Worm (Caenorhabditis elegans) whole organism, L4 larva: Measurements from ENCODE around the gene clec-208.

Experiments
- F10B5.3 ChIP-seq: sonication (generic microtip); optimal IDR thresholded peaks from 2 replicates; lab custom pipeline; 2016; ENCODE audit warnings: mild to moderate bottlenecking, missing genetic modification characterization, missing compliant biosample characterization
- F37D6.2 ChIP-seq: sonication (generic microtip); optimal IDR thresholded peaks from 2 replicates; lab custom pipeline; 2016; ENCODE audit warnings: mild to moderate bottlenecking, missing genetic modification characterization, missing compliant biosample characterization
- F44E2.7 ChIP-seq: fragments of 200-800 bp; sonication (Bioruptor generic); IDR thresholded peaks from 2 replicates; pipeline ENCODE4 v2.1.2; 2022; ENCODE audit warnings: missing genetic modification characterization, missing compliant biosample characterization
- R02D3.7 ChIP-seq: fragments of 150-350 bp; sonication (generic microtip); optimal IDR thresholded peaks from 3 replicates; lab custom pipeline; 2014; ENCODE audit warnings: missing biosample characterization, missing genetic modification characterization
- Y48G9A.11 ChIP-seq: fragments of 200-800 bp; sonication (Bioruptor generic); IDR thresholded peaks from 2 replicates; pipeline ENCODE4 v1.3.6; 2022; ENCODE audit warnings: missing genetic modification reagents, missing genetic modification characterization, missing compliant biosample characterization
- aha-1 ChIP-seq: fragments of 150-350 bp; peaks from one replicate; lab custom pipeline; 2014; ENCODE audit warnings: missing biosample characterization, missing genetic modification characterization
- ceh-32 ChIP-seq: sonication (generic microtip); optimal IDR thresholded peaks from 2 replicates; lab custom pipeline; 2016; ENCODE audit warnings: mild to moderate bottlenecking, missing genetic modification characterization, missing compliant biosample characterization; ENCODE audit not compliant: poor library complexity
- dpl-1 ChIP-seq: fragments of 150-350 bp; optimal IDR thresholded peaks from 2 replicates; lab custom pipeline; 2014; ENCODE audit warnings: missing biosample characterization, missing genetic modification reagents, missing genetic modification characterization
- duxl-1 ChIP-seq: sonication (generic microtip); optimal IDR thresholded peaks from 2 replicates; lab custom pipeline; 2016; ENCODE audit warnings: mild to moderate bottlenecking, missing genetic modification characterization, moderate library complexity, missing compliant biosample characterization; ENCODE audit not compliant: poor library complexity
- egl-43 ChIP-seq: fragments of 200-800 bp; sonication (Bioruptor generic); IDR thresholded peaks from 2 replicates; pipeline ENCODE4 v1.3.6; 2022; ENCODE audit warnings: missing genetic modification reagents, missing genetic modification characterization, missing compliant biosample characterization
- hif-1 ChIP-seq, 2 experiments: sonication (generic microtip); optimal IDR thresholded peaks; 2 replicates each; lab custom pipeline; 2016 to 2017; ENCODE audit warnings: missing compliant biosample characterization in 2 of 2, missing genetic modification characterization in 2 of 2, missing genetic modification reagents in 2 of 2, missing genotype in 2 of 2, mild to moderate bottlenecking in 1 of 2
- hlh-30 ChIP-seq: sonication (generic microtip); optimal IDR thresholded peaks from 2 replicates; lab custom pipeline; 2017; ENCODE audit warnings: antibody characterized with exemption, mild to moderate bottlenecking, missing genetic modification characterization, missing compliant biosample characterization; ENCODE audit not compliant: insufficient read depth
- lin-13 ChIP-seq: fragments of 150-350 bp; optimal IDR thresholded peaks from 2 replicates; lab custom pipeline; 2014; ENCODE audit warnings: missing biosample characterization, missing genetic modification reagents, missing genetic modification characterization
- lin-15B ChIP-seq: fragments of 150-350 bp; sonication (generic microtip); optimal IDR thresholded peaks from 3 replicates; lab custom pipeline; 2014; ENCODE audit warnings: missing biosample characterization, missing genetic modification characterization
- lin-29 ChIP-seq: fragments of 200-800 bp; sonication (Bioruptor generic); IDR thresholded peaks from 2 replicates; pipeline ENCODE4 v1.3.6; 2022; ENCODE audit warnings: missing genetic modification reagents, missing genetic modification characterization, missing compliant biosample characterization
- lin-38 ChIP-seq: fragments of 200-800 bp; sonication (Bioruptor generic); IDR thresholded peaks from 2 replicates; pipeline ENCODE4 v1.3.6; 2022; ENCODE audit warnings: missing genetic modification reagents, missing genetic modification characterization, missing compliant biosample characterization
- lin-39 ChIP-seq: fragments of 150-350 bp; optimal IDR thresholded peaks from 2 replicates; lab custom pipeline; 2014; ENCODE audit warnings: missing biosample characterization, missing genetic modification reagents, missing genetic modification characterization
- madf-5 ChIP-seq, 2 experiments: fragments of 200-800 bp; sonication (Bioruptor generic); IDR thresholded peaks; 2 replicates each; pipeline ENCODE4 v1.3.6; 2022; ENCODE audit warnings: missing compliant biosample characterization in 2 of 2, missing genetic modification characterization in 2 of 2
- mdl-1 ChIP-seq, 2 experiments: fragments of 150-350 bp in 1 of 2; sonication (generic microtip) in 1 of 2; optimal IDR thresholded peaks; 2 replicates each; lab custom pipeline; 2014 to 2017; ENCODE audit warnings: missing biosample characterization in 2 of 2, missing genetic modification characterization in 2 of 2
- mep-1 ChIP-seq: fragments of 150-350 bp; sonication (generic microtip); optimal IDR thresholded peaks from 3 replicates; lab custom pipeline; 2014; ENCODE audit warnings: missing biosample characterization, missing genetic modification characterization
- mxl-2 ChIP-seq: fragments of 200-800 bp; sonication (Bioruptor generic); conservative IDR thresholded peaks from 2 replicates; pipeline ENCODE4 v1.3.6; 2022; ENCODE audit warnings: missing genetic modification reagents, missing genetic modification characterization, missing compliant biosample characterization
- mxl-3 ChIP-seq: fragments of 200-800 bp; sonication (Bioruptor generic); optimal IDR thresholded peaks from 2 replicates; lab custom pipeline; 2018; ENCODE audit warnings: mild to moderate bottlenecking, missing genetic modification characterization, missing compliant biosample characterization
- nhr-28 ChIP-seq: fragments of 150-350 bp; optimal IDR thresholded peaks from 2 replicates; lab custom pipeline; 2014; ENCODE audit warnings: missing biosample characterization, missing genetic modification characterization
- nhr-42 ChIP-seq: fragments of 200-800 bp; sonication (Bioruptor generic); IDR thresholded peaks from 2 replicates; pipeline ENCODE4 v1.3.6; 2022; ENCODE audit warnings: missing genetic modification characterization, missing compliant biosample characterization
- nhr-6 ChIP-seq: fragments of 150-350 bp; optimal IDR thresholded peaks from 2 replicates; lab custom pipeline; 2014; ENCODE audit warnings: missing biosample characterization, missing genetic modification characterization
- saeg-2 ChIP-seq: fragments of 200-800 bp; sonication (Bioruptor generic); IDR thresholded peaks from 2 replicates; pipeline ENCODE4 v1.3.6; 2022; ENCODE audit warnings: missing genetic modification reagents, missing genetic modification characterization, missing compliant biosample characterization
- set-16 ChIP-seq: fragments of 200-800 bp; sonication (Bioruptor generic); IDR thresholded peaks from 2 replicates; pipeline ENCODE4 v1.3.6; 2022; ENCODE audit warnings: missing genetic modification reagents, missing genetic modification characterization, missing compliant biosample characterization
- snpc-1.2 ChIP-seq: fragments of 200-800 bp; sonication (Bioruptor generic); IDR thresholded peaks from 2 replicates; pipeline ENCODE4 v1.3.6; 2022; ENCODE audit warnings: missing genetic modification reagents, missing genetic modification characterization, missing compliant biosample characterization
- snpc-4 ChIP-seq: fragments of 150-350 bp; optimal IDR thresholded peaks from 2 replicates; lab custom pipeline; 2014; ENCODE audit warnings: missing biosample characterization, missing genetic modification characterization
- spr-3 ChIP-seq: fragments of 200-800 bp; sonication (Bioruptor generic); optimal IDR thresholded peaks from 2 replicates; lab custom pipeline; 2018; ENCODE audit warnings: mild to moderate bottlenecking, missing genetic modification characterization, missing compliant biosample characterization
- tag-97 ChIP-seq: fragments of 200-800 bp; sonication (Bioruptor generic); IDR thresholded peaks from 2 replicates; pipeline ENCODE4 v1.3.6; 2022; ENCODE audit warnings: missing genetic modification characterization, missing compliant biosample characterization
- vab-7 ChIP-seq: fragments of 200-800 bp; sonication (Bioruptor generic); IDR thresholded peaks from 2 replicates; pipeline ENCODE4 v1.3.6; 2022; ENCODE audit warnings: missing genetic modification reagents, missing genetic modification characterization, missing compliant biosample characterization
- zfp-2 ChIP-seq: sonication (generic microtip); optimal IDR thresholded peaks from 2 replicates; lab custom pipeline; 2016; ENCODE audit warnings: mild to moderate bottlenecking, missing genetic modification characterization, missing compliant biosample characterization
- zfp-3 ChIP-seq: fragments of 200-800 bp; sonication (Bioruptor generic); conservative IDR thresholded peaks from 2 replicates; pipeline ENCODE4 v1.3.6; 2022; ENCODE audit warnings: missing genetic modification reagents, missing genetic modification characterization, missing compliant biosample characterization

The clec-208 gene

DNA sequence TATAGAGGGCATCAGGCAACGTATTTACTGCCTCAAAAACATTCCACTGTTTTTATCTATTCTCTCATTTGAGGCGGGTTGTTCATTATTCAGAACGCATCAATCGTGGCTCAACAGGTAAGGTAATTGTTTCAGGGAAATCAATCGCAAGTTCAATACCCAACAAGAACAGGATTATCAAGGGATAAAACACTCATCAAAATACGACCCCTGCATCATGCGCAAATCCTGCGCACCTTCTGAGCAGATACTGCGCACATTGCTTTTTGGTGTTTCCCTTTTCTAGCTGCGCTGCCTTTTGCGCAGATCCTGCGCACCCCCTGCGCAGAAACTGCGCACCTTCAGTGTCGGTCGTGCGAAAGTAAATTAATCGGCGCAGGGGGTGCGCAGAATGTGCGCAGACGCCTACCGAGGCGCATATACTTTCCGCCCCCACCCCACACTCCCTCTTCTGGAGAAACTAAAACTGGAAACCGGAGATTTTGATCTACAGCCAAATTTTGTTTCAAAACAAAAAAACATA is 11.9 kb upstream of the clec-208 start, which contains the start of gene F36F12.3:
Gene F36F12.3, plus strand, starts transcription at position 51 of the 523 bp plus-strand sequence.
- TF ChIP-seq set-16 (GFP tag; lab: Robert Waterston, UW), result peak; percentile 78
- TF ChIP-seq egl-43 (GFP tag; lab: Robert Waterston, UW), result peak; percentile 65; the same call in 1 of the 2 replicates
- 0 out of 2 replicates have a peak, but pooled peaks have one; percentile 33 for TF ChIP-seq F44E2.7 (GFP tag; lab: Robert Waterston, UW)

DNA sequence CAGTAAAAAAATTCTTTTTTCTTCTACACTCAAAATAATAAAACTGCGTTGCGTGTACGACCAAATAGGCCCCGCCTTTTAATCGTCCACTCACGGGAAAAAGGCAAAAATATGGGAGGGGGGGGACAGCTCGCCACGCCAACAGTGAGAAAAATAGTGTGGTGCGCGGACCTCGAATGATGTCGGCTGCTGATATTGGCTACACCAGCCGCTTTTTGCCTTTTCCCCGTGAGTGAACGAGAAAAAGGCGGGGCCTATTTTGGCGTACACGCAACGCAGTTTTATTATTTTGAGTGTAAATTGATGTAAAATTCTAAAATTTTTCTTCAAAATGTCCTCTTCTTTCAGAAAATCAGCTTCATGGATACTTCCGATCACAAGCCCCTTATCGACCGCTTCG is 7.4 kb upstream of the clec-208 start, which contains the start of gene ztf-28:
Gene ztf-28, plus strand, starts transcription at position 349 of the 400 bp plus-strand sequence.
- TF ChIP-seq Y48G9A.11 (GFP tag; lab: Robert Waterston, UW), result peak; percentile 48; the same call in 1 of the 2 replicates
- peak; percentile 69 for TF ChIP-seq aha-1
- TF ChIP-seq lin-38 (GFP tag; lab: Robert Waterston, UW), result 0 out of 2 replicates have a peak, but pooled peaks have one; percentile 8

DNA sequence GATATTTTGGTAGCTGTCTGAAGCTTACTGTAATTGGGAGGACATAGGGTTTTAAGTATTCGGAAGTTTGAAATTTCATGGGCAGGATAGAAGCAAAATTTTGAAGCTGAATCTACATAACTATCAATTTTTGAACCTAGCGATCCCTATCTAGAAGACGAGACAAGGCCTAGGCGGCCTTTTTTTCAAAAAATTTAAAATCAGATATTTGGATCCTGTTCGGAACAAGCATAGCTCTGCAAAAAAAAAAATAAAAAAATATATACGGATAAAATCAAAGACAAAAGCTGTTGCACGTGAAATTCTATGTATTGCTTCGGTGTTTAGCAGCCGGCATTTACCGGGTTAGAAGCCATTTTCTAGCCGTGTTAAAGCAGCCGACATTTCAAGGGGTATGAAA is 2.5 kb upstream of the clec-208 start, which contains the start of gene F36F12.2:
Gene F36F12.2, minus strand, starts transcription at position 101 of the 400 bp plus-strand sequence.
- TF ChIP-seq madf-5 (GFP tag; IDR thresholded peaks at IDR 0.05; lab: Robert Waterston, UW), result no peak
- no peak for TF ChIP-seq tag-97
- TF ChIP-seq aha-1, result no peak
- TF ChIP-seq mep-1 (tag; lab: Kevin White, UChicago), result no peak
- no peak for TF ChIP-seq saeg-2 (GFP tag; lab: Robert Waterston, UW)

DNA sequence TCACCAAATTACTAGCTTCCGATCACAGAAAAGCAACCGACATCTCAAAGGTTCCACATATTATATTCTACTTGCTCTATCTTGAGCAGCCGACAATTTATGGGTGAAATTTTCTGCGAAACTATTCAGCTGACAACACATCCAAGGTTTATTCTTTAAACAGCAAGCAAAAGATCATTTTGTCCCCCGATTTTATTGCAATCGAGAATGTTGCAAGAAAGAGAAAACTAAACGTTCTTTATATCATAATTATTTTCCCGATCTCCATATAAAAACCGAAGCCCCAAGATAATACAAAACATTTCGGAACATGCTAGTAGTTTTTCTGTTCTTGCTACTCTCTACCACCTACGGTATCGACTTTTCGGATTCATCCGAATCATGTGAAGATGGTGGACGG is 2.0 kb upstream of the clec-208 start, which contains the start of gene clec-207:
Gene clec-207, plus strand, starts transcription at position 301 of the 400 bp plus-strand sequence.
- TF ChIP-seq dpl-1 (no peak), spr-3 (GFP tag; lab: Kevin White, UChicago) (no peak), set-16 (GFP tag; lab: Robert Waterston, UW) (no peak), duxl-1 (tag; lab: Kevin White, UChicago) (no peak), zfp-2 (tag; lab: Kevin White, UChicago) (no peak), mdl-1 (tag; optimal IDR thresholded peaks at IDR 0.05; lab: Kevin White, UChicago) (no peak), F10B5.3 (tag; lab: Kevin White, UChicago) (no peak), F37D6.2 (tag; lab: Kevin White, UChicago) (no peak)

DNA sequence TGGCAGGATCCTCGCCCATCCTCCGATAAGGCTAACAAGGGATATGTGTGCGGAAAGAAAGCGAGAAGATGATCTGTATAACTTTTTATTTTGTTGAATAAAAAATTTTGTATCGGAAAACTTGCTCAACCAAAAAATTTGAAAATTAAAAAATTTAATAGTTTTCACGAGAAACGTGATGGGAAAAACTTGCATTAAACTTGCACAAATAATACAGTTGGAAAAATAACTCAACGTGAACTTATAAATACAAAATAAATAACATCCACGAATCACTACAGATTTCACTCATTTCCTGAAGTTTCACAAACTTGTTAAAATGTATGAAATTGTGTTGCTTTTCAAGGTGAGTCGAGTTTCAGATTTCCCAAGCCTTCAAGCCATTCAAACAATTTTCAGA is 1.3 kb downstream of the clec-208 start, which contains the start of gene F36F12.7:
Gene F36F12.7, plus strand, starts transcription at position 301 of the 400 bp plus-strand sequence.
- no peak for TF ChIP-seq lin-39 (tag; lab: Kevin White, UChicago)
- TF ChIP-seq lin-15B (tag; lab: Kevin White, UChicago), result no peak
- TF ChIP-seq ceh-32 (tag; lab: Kevin White, UChicago), result no peak
- TF ChIP-seq vab-7 (GFP tag; lab: Robert Waterston, UW), result no peak
- no peak for TF ChIP-seq hif-1 (tag; optimal IDR thresholded peaks at IDR 0.05; lab: Kevin White, UChicago)
- no peak for TF ChIP-seq zfp-3
- TF ChIP-seq nhr-6 (tag; lab: Kevin White, UChicago), result no peak
- TF ChIP-seq mxl-3 (GFP tag; lab: Kevin White, UChicago), result no peak
- no peak for TF ChIP-seq lin-29
- no peak for TF ChIP-seq R02D3.7
- no peak for TF ChIP-seq mxl-2
- TF ChIP-seq nhr-42 (GFP tag; lab: Robert Waterston, UW), result no peak
- TF ChIP-seq lin-13, result no peak
- TF ChIP-seq hlh-30 (tag; lab: Kevin White, UChicago), result no peak
- no peak for TF ChIP-seq snpc-4
- no peak for TF ChIP-seq snpc-1.2 (GFP tag; lab: Robert Waterston, UW)
- no peak for TF ChIP-seq nhr-28 (tag; lab: Kevin White, UChicago)
